Fruit fly (Drosophila melanogaster): ENCODE data around the gene Sdic2.
"Not testable (repeated sequence)": the region's sequence is repeated elsewhere in the genome, so short reads cannot be mapped to it uniquely, and the experiment has no call there.

- TF ChIP-seq EcR (GFP tag; optimal IDR thresholded peaks at IDR 0.05); CG14655 (GFP tag; optimal IDR thresholded peaks at IDR 0.05); CG12605 (GFP tag; IDR thresholded peaks at IDR 0.05); Pif1B (GFP tag; optimal IDR thresholded peaks at IDR 0.05); Ets98B (GFP tag; IDR thresholded peaks at IDR 0.05); CG8159 (tag; optimal IDR thresholded peaks at IDR 0.05); D1 (tag; optimal IDR thresholded peaks at IDR 0.05); CG13204 (GFP tag; optimal IDR thresholded peaks at IDR 0.05); CG9948 (tag; optimal IDR thresholded peaks at IDR 0.05); Pif1A (GFP tag; optimal IDR thresholded peaks at IDR 0.05); CG32121 (GFP tag; IDR thresholded peaks at IDR 0.05): not testable (repeated sequence)
Measured at dm6 chrX:20217159-20217558, 30.9 kb upstream of the Sdic2 start, which contains the start of gene SdicC.
